Fruit fly (Drosophila melanogaster): Measurements from ENCODE around the gene CG12171.
A peak's percentile ranks its signal among the peaks of the same experiment; 100 is the strongest.

The CG12171 gene

dm6 chr3R:5592009-5592572 lies 41.3 kb upstream of the CG12171 start:
- TF ChIP-seq Hr83 (GFP tag; optimal IDR thresholded peaks at IDR 0.05; ENCODE audit: poor library complexity, severe bottlenecking) (no peak), CG9705 (GFP tag; optimal IDR thresholded peaks at IDR 0.05) (no peak), Vsx2 (GFP tag; optimal IDR thresholded peaks at IDR 0.05; ENCODE audit: partially characterized antibody) (no peak), Rel (GFP tag; optimal IDR thresholded peaks at IDR 0.05) (no peak), Rel (tag; optimal IDR thresholded peaks at IDR 0.05) (peak; percentile 44), dsf (GFP tag; optimal IDR thresholded peaks at IDR 0.05; ENCODE audit: borderline replicate concordance) (no peak), psq (GFP tag; optimal IDR thresholded peaks at IDR 0.05) (no peak), tai (GFP tag; optimal IDR thresholded peaks at IDR 0.05) (no peak), Mio (GFP tag; optimal IDR thresholded peaks at IDR 0.05) (no peak), Hr78 (GFP tag; optimal IDR thresholded peaks at IDR 0.05) (no peak)

- TF ChIP-seq Myc (optimal IDR thresholded peaks at IDR 0.05) = peak; percentile 31
- no peak for TF ChIP-seq Dfd (GFP tag; optimal IDR thresholded peaks at IDR 0.05)
- no peak for TF ChIP-seq Mio (GFP tag; optimal IDR thresholded peaks at IDR 0.05)
- peak; percentile 3 for TF ChIP-seq N (GFP tag; optimal IDR thresholded peaks at IDR 0.05)
- TF ChIP-seq foxo (GFP tag; optimal IDR thresholded peaks at IDR 0.05) = no peak
- TF ChIP-seq Dif (GFP tag; optimal IDR thresholded peaks at IDR 0.05; ENCODE audit: partially characterized antibody) = no peak
Observed at dm6 chr3R:5594878-5595277, 38.5 kb upstream of the CG12171 start.

dm6 chr3R:5599521-5600360 lies 33.7 kb upstream of the CG12171 start:
- no peak for TF ChIP-seq HLH106 (tag; optimal IDR thresholded peaks at IDR 0.05)
- TF ChIP-seq Abd-B (GFP tag; optimal IDR thresholded peaks at IDR 0.05) = no peak
- peak; percentile 27 for TF ChIP-seq Hr83 (GFP tag; optimal IDR thresholded peaks at IDR 0.05; ENCODE audit: poor library complexity, severe bottlenecking)
- TF ChIP-seq ey (GFP tag; optimal IDR thresholded peaks at IDR 0.05) = no peak
- peak; percentile 55 for TF ChIP-seq jim (GFP tag; optimal IDR thresholded peaks at IDR 0.05)
- TF ChIP-seq tai (GFP tag; optimal IDR thresholded peaks at IDR 0.05) = no peak
- peak; percentile 39 for TF ChIP-seq Myc (optimal IDR thresholded peaks at IDR 0.05)
- peak; percentile 6 for TF ChIP-seq Dif (GFP tag; optimal IDR thresholded peaks at IDR 0.05; ENCODE audit: partially characterized antibody)
- TF ChIP-seq psq (GFP tag; optimal IDR thresholded peaks at IDR 0.05) = no peak
- TF ChIP-seq dl (GFP tag; optimal IDR thresholded peaks at IDR 0.05; ENCODE audit: insufficient read depth in 1 of 2, partially characterized antibody in 2 of 2) = peak in 1 of 2 experiments; percentile 56
- peak; percentile 16 for TF ChIP-seq OdsH (GFP tag; optimal IDR thresholded peaks at IDR 0.05)
- no peak for TF ChIP-seq foxo (GFP tag; optimal IDR thresholded peaks at IDR 0.05)
- TF ChIP-seq woc (GFP tag; optimal IDR thresholded peaks at IDR 0.05) = peak; percentile 1

dm6 chr3R:5600361-5601043 lies 32.9 kb upstream of the CG12171 start:
- TF ChIP-seq Sp1 (GFP tag; optimal IDR thresholded peaks at IDR 0.05) (peak; percentile 35), Dif (GFP tag; optimal IDR thresholded peaks at IDR 0.05; ENCODE audit: partially characterized antibody) (peak; percentile 64), CG32264 (GFP tag; optimal IDR thresholded peaks at IDR 0.05) (peak; percentile 50), N (GFP tag; optimal IDR thresholded peaks at IDR 0.05) (no peak), Myc (optimal IDR thresholded peaks at IDR 0.05) (peak; percentile 22), ey (GFP tag; optimal IDR thresholded peaks at IDR 0.05) (no peak), brk (GFP tag; optimal IDR thresholded peaks at IDR 0.05) (peak; percentile 75), Hr83 (GFP tag; optimal IDR thresholded peaks at IDR 0.05; ENCODE audit: poor library complexity, severe bottlenecking) (peak; percentile 71), CG9705 (GFP tag; optimal IDR thresholded peaks at IDR 0.05) (no peak), fru (GFP tag; optimal IDR thresholded peaks at IDR 0.05) (peak; percentile 1), rgr (GFP tag; optimal IDR thresholded peaks at IDR 0.05) (peak; percentile 52), h (GFP tag; optimal IDR thresholded peaks at IDR 0.05) (peak; percentile 65), usp (GFP tag; optimal IDR thresholded peaks at IDR 0.05) (no peak), dl (GFP tag; optimal IDR thresholded peaks at IDR 0.05; ENCODE audit: insufficient read depth in 1 of 2, partially characterized antibody in 2 of 2) (peak; percentile 8 to 39), br (GFP tag; optimal IDR thresholded peaks at IDR 0.05) (peak; percentile 28), foxo (GFP tag; optimal IDR thresholded peaks at IDR 0.05) (peak; percentile 10 to 71), Rel (GFP tag; optimal IDR thresholded peaks at IDR 0.05) (no peak), Rel (tag; optimal IDR thresholded peaks at IDR 0.05) (peak; percentile 64), GATAd (GFP tag; optimal IDR thresholded peaks at IDR 0.05) (no peak), Hnf4 (GFP tag; optimal IDR thresholded peaks at IDR 0.05) (peak; percentile 76), psq (GFP tag; optimal IDR thresholded peaks at IDR 0.05) (peak; percentile 96), jim (GFP tag; optimal IDR thresholded peaks at IDR 0.05) (no peak)
